Fruit fly (Drosophila melanogaster): ENCODE data around the gene CG14015.

- TF ChIP-seq CG6854 (GFP tag; optimal IDR thresholded peaks at IDR 0.05) (no peak), salr (GFP tag; optimal IDR thresholded peaks at IDR 0.05) (peak; percentile 12 to 48), fd59A (GFP tag; optimal IDR thresholded peaks at IDR 0.05) (peak; percentile 19), OdsH (GFP tag; optimal IDR thresholded peaks at IDR 0.05) (peak; percentile 46), Met (GFP tag; optimal IDR thresholded peaks at IDR 0.05) (no peak), CG34406 (GFP tag; optimal IDR thresholded peaks at IDR 0.05) (peak; percentile 42), eg (GFP tag; IDR thresholded peaks at IDR 0.05) (peak; percentile 91), CG16779 (tag; optimal IDR thresholded peaks at IDR 0.05) (no peak), Smox (GFP tag; optimal IDR thresholded peaks at IDR 0.05) (no peak)
Measured at dm6 chr2L:5567103-5567502, 28.1 kb upstream of the CG14015 start.
